Fruit fly (Drosophila melanogaster): ENCODE data around the gene grk.

grk gene

dm6 chr2L:8416350-8417046, 16.9 kb downstream of the grk start (continued):
- TF ChIP-seq jigr1 (GFP tag; IDR thresholded peaks at IDR 0.05) (no peak), crc (GFP tag; optimal IDR thresholded peaks at IDR 0.05) (no peak), Meics (GFP tag; optimal IDR thresholded peaks at IDR 0.05) (peak; percentile 36), lilli (GFP tag; optimal IDR thresholded peaks at IDR 0.05) (peak; percentile 23), CG17359 (tag; optimal IDR thresholded peaks at IDR 0.05) (no peak), Six4 (GFP tag; optimal IDR thresholded peaks at IDR 0.05) (no peak), insv (GFP tag; optimal IDR thresholded peaks at IDR 0.05) (no peak), Hr51 (GFP tag; optimal IDR thresholded peaks at IDR 0.05) (no peak), Deaf1 (tag; optimal IDR thresholded peaks at IDR 0.05) (peak; percentile 43), CG30431 (GFP tag; optimal IDR thresholded peaks at IDR 0.05) (no peak), gem (tag; optimal IDR thresholded peaks at IDR 0.05) (peak; percentile 1), sens (GFP tag) (peak; percentile 72), wek (GFP tag; optimal IDR thresholded peaks at IDR 0.05) (peak; percentile 36), amos (GFP tag; IDR thresholded peaks at IDR 0.05; ENCODE audit: partially characterized antibody) (0 out of 2 replicates have a peak, but pooled peaks have one; percentile 17), Hey (tag; optimal IDR thresholded peaks at IDR 0.05) (no peak), CG13287 (GFP tag; IDR thresholded peaks at IDR 0.05; ENCODE audit: partially characterized antibody) (peak; percentile 17; the same call in 1 of the 2 replicates), br (optimal IDR thresholded peaks at IDR 0.05) (no peak), Mad (GFP tag; optimal IDR thresholded peaks at IDR 0.05) (no peak), CG1647 (GFP tag; optimal IDR thresholded peaks at IDR 0.05) (no peak), Tbp (GFP tag; optimal IDR thresholded peaks at IDR 0.05) (no peak), Ravus (GFP tag; IDR thresholded peaks at IDR 0.05) (no peak), chn (GFP tag; optimal IDR thresholded peaks at IDR 0.05) (peak; percentile 42), Ets65A (GFP tag) (peak; percentile 62), Stat92E (GFP tag; optimal IDR thresholded peaks at IDR 0.05) (no peak), Doc2 (GFP tag; IDR thresholded peaks at IDR 0.05) (no peak), pzg (GFP tag; optimal IDR thresholded peaks at IDR 0.05) (peak; percentile 11), ci (GFP tag; IDR thresholded peaks at IDR 0.05) (peak; percentile 29; the same call in 1 of the 3 replicates), PHDP (tag; optimal IDR thresholded peaks at IDR 0.05) (no peak), Antp (GFP tag; optimal IDR thresholded peaks at IDR 0.05) (peak; percentile 9), CG7357 (GFP tag; IDR thresholded peaks at IDR 0.05) (no peak), cas (GFP tag; IDR thresholded peaks at IDR 0.05) (no peak), eve (GFP tag; optimal IDR thresholded peaks at IDR 0.05) (no peak), NFAT (GFP tag; IDR thresholded peaks at IDR 0.05) (0 out of 2 replicates have a peak, but pooled peaks have one; percentile 11), CG11723 (GFP tag; optimal IDR thresholded peaks at IDR 0.05) (no peak), CG7987 (GFP tag; optimal IDR thresholded peaks at IDR 0.05) (no peak), sens-2 (GFP tag; IDR thresholded peaks at IDR 0.05) (no peak), CG2202 (tag; optimal IDR thresholded peaks at IDR 0.05) (no peak), CG5245 (GFP tag; optimal IDR thresholded peaks at IDR 0.05) (peak; percentile 36), wdn (GFP tag; IDR thresholded peaks at IDR 0.05) (no peak), CG17385 (GFP tag; optimal IDR thresholded peaks at IDR 0.05) (no peak), CG6272 (GFP tag; IDR thresholded peaks at IDR 0.05) (no peak), Sry-δ (GFP tag; optimal IDR thresholded peaks at IDR 0.05) (no peak), CG9817 (tag; optimal IDR thresholded peaks at IDR 0.05) (no peak)

Measured in whole organism, embryonic.